Fruit fly (Drosophila melanogaster): ENCODE results near the gene CG11263.

The CG11263 gene

DNA sequence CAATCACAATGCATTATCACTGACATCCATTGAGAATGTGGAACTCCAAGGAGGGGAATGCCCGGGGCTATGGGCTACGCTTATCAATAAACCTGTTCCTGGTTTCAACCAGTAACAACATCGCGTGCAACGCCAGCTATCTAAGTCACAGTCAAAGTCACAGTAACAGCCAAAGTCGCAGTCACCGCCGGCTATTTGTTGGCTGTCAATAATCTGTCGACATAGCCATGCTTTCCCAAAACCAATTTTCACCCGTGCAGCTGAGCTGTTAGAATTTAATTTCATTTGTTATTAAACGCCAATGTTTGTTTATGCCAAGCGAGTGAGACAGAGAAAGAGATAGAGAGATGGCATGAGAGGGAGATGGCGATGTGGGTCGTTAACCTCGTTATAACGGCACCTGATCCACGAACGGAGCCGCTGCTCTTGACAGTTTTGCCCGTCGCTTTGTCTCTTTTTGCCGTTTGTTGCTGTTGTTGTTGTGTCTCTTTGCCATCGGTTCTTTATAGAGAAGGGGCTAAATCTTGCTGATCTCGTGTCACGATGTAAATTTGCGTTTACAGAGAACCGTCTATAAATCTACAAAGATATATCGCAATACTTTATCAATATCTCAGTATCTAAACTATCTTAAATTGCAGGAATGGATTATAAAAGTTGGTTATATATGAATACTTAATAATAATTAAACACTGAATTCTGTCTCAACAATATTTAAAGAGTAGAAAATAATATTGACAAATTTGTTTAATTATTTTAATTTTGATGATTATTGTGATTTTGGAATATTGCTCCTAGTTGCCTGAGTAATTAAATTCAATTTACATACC lies 25.7 kb downstream of the CG11263 start:
- no peak for TF ChIP-seq gl (tag; optimal IDR thresholded peaks at IDR 0.05)
- TF ChIP-seq Pif1A (GFP tag; optimal IDR thresholded peaks at IDR 0.05): no peak
- TF ChIP-seq CG32121 (GFP tag; IDR thresholded peaks at IDR 0.05): no peak
- TF ChIP-seq CG15710 (tag; optimal IDR thresholded peaks at IDR 0.05): peak; percentile 13
- TF ChIP-seq fd96Ca (GFP tag; IDR thresholded peaks at IDR 0.05): no peak
- no peak for TF ChIP-seq Snoo (tag; optimal IDR thresholded peaks at IDR 0.05)
- TF ChIP-seq rn (GFP tag; IDR thresholded peaks at IDR 0.05): no peak
- TF ChIP-seq EcR (GFP tag; optimal IDR thresholded peaks at IDR 0.05): peak; percentile 97
- no peak for TF ChIP-seq CG12605 (GFP tag; IDR thresholded peaks at IDR 0.05)
- peak; percentile 11 for TF ChIP-seq CG9948 (tag; optimal IDR thresholded peaks at IDR 0.05)
- TF ChIP-seq CG4496 (GFP tag; IDR thresholded peaks at IDR 0.05): 0 out of 3 replicates have a peak, but pooled peaks have one; percentile 41
- TF ChIP-seq CG14655 (GFP tag; optimal IDR thresholded peaks at IDR 0.05): peak; percentile 69
- peak; percentile 25 for TF ChIP-seq CG8159 (tag; optimal IDR thresholded peaks at IDR 0.05)
- peak; percentile 52 for TF ChIP-seq CG8301 (tag; optimal IDR thresholded peaks at IDR 0.05)
- TF ChIP-seq CG13204 (GFP tag; optimal IDR thresholded peaks at IDR 0.05): no peak
- TF ChIP-seq CG34367 (tag; optimal IDR thresholded peaks at IDR 0.05): no peak

- TF ChIP-seq CG34367 (tag; optimal IDR thresholded peaks at IDR 0.05) (no peak), CG14655 (GFP tag; optimal IDR thresholded peaks at IDR 0.05) (no peak), CG17806 (tag; optimal IDR thresholded peaks at IDR 0.05) (no peak), Pif1A (GFP tag; optimal IDR thresholded peaks at IDR 0.05) (no peak), CG12605 (GFP tag; IDR thresholded peaks at IDR 0.05) (no peak), Snoo (tag; optimal IDR thresholded peaks at IDR 0.05) (no peak), fd96Ca (GFP tag; IDR thresholded peaks at IDR 0.05) (no peak), CG15710 (tag; optimal IDR thresholded peaks at IDR 0.05) (no peak), CG32121 (GFP tag; IDR thresholded peaks at IDR 0.05) (no peak), CG10348 (GFP tag; IDR thresholded peaks at IDR 0.05) (no peak), CG9948 (tag; optimal IDR thresholded peaks at IDR 0.05) (no peak), Pif1B (GFP tag; optimal IDR thresholded peaks at IDR 0.05) (no peak), CG8159 (tag; optimal IDR thresholded peaks at IDR 0.05) (no peak), EcR (GFP tag; optimal IDR thresholded peaks at IDR 0.05) (no peak), Ets98B (GFP tag; IDR thresholded peaks at IDR 0.05) (no peak), D1 (tag; optimal IDR thresholded peaks at IDR 0.05) (no peak)
Observed at dm6 chr3L:13032915-13033282, 26.3 kb downstream of the CG11263 start.

dm6 chr3L:13033361-13033760 lies 26.7 kb downstream of the CG11263 start:
- TF ChIP-seq Pif1A (GFP tag; optimal IDR thresholded peaks at IDR 0.05) (no peak), fd96Ca (GFP tag; IDR thresholded peaks at IDR 0.05) (no peak), Ets98B (GFP tag; IDR thresholded peaks at IDR 0.05) (no peak), CG12605 (GFP tag; IDR thresholded peaks at IDR 0.05) (no peak)

DNA sequence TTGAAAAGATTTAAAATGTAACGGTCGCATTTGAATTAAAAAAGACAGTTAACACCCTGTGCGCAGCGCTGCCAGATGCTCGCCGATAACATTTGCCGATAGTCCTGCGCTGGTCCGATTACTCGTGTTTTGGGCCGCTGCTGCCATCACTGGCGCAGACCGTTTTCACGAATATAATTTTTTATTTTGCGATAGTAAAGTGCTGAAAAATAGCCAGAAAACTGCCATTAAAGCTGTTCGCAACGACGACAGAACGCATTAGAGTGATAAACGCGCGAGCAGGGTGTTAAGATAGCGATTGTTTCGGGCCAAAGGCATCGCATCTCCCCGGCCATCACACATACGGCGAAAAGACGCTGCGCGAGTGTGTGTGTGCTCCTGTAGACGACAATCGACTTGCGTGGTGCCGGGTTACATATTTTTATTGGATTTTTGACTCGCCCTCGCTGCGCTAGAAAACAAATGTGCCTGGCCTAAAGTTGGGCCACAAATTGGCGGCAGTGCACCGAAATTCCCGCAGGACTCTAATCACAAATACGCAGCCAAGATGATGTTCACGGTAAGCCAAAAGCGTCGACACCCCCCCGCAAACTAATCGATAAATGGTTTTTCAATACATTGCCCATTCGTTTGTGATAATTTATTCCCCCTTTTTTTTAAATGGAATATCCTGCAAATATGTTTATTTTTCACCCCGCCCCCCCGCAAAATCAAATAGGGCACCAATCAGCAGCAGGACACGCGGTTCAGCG lies 30.3 kb downstream of the CG11263 start, which contains the start of gene Srrm1:
Gene Srrm1 (plus strand): TSS at position 116 of the 752 bp plus-strand sequence.
- no peak for TF ChIP-seq Pif1A (GFP tag; optimal IDR thresholded peaks at IDR 0.05)
- TF ChIP-seq rn (GFP tag; IDR thresholded peaks at IDR 0.05): no peak
- no peak for TF ChIP-seq fd96Ca (GFP tag; IDR thresholded peaks at IDR 0.05)
- TF ChIP-seq D1 (tag; optimal IDR thresholded peaks at IDR 0.05): no peak
- TF ChIP-seq CG4496 (GFP tag; IDR thresholded peaks at IDR 0.05): peak; percentile 34; the same call in 1 of the 3 replicates
- TF ChIP-seq EcR (GFP tag; optimal IDR thresholded peaks at IDR 0.05): peak; percentile 15
- TF ChIP-seq CG32121 (GFP tag; IDR thresholded peaks at IDR 0.05): no peak

dm6 chr3L:13040849-13041248 lies 34.2 kb downstream of the CG11263 start:
- TF ChIP-seq CG8301 (tag; optimal IDR thresholded peaks at IDR 0.05) (no peak), CG4496 (GFP tag; IDR thresholded peaks at IDR 0.05) (no peak), CG32121 (GFP tag; IDR thresholded peaks at IDR 0.05) (no peak), CG12605 (GFP tag; IDR thresholded peaks at IDR 0.05) (no peak), Pif1B (GFP tag; optimal IDR thresholded peaks at IDR 0.05) (no peak), CG9948 (tag; optimal IDR thresholded peaks at IDR 0.05) (no peak), D1 (tag; optimal IDR thresholded peaks at IDR 0.05) (no peak), CG8159 (tag; optimal IDR thresholded peaks at IDR 0.05) (no peak), CG14655 (GFP tag; optimal IDR thresholded peaks at IDR 0.05) (no peak), CG10348 (GFP tag; IDR thresholded peaks at IDR 0.05) (no peak), Ets98B (GFP tag; IDR thresholded peaks at IDR 0.05) (no peak), CG17806 (tag; optimal IDR thresholded peaks at IDR 0.05) (no peak), EcR (GFP tag; optimal IDR thresholded peaks at IDR 0.05) (no peak)

Data from whole organism, pupa.